Worm (Caenorhabditis elegans): ENCODE data around the gene gad-3.

Gene gad-3

ce11 chrV:9122004-9122403 is 50.8 kb downstream of the gad-3 start, which contains the start of gene F21C10.13:
Gene F21C10.13, plus strand, starts transcription at chrV:9122304.
- TF ChIP-seq lin-35 (GFP tag; optimal IDR thresholded peaks at IDR 0.05) = no peak
- TF ChIP-seq B0019.2 (GFP tag; conservative IDR thresholded peaks at IDR 0.05) = no peak
- no peak for TF ChIP-seq zfh-2 (GFP tag; conservative IDR thresholded peaks at IDR 0.05)
- TF ChIP-seq F39B2.1 (GFP tag; IDR thresholded peaks at IDR 0.05) = no peak
- no peak for TF ChIP-seq snpc-1.3 (tag; optimal IDR thresholded peaks at IDR 0.05; ENCODE audit: insufficient read depth)
- TF ChIP-seq F52B5.7 (tag; optimal IDR thresholded peaks at IDR 0.05) = no peak
- TF ChIP-seq attf-5 (GFP tag; optimal IDR thresholded peaks at IDR 0.05) = no peak
- no peak for TF ChIP-seq let-526 (GFP tag; IDR thresholded peaks at IDR 0.05)
- no peak for TF ChIP-seq ztf-28 (GFP tag; IDR thresholded peaks at IDR 0.05)
- no peak for TF ChIP-seq F57A8.1 (GFP tag; optimal IDR thresholded peaks at IDR 0.05)
- no peak for TF ChIP-seq atf-7 (tag; optimal IDR thresholded peaks at IDR 0.05)
- TF ChIP-seq ceh-91 (GFP tag; IDR thresholded peaks at IDR 0.05) = no peak
- TF ChIP-seq let-607 (tag; optimal IDR thresholded peaks at IDR 0.05) = no peak
- no peak for TF ChIP-seq egl-18 (GFP tag; IDR thresholded peaks at IDR 0.05)
- TF ChIP-seq F33H1.4 (GFP tag; IDR thresholded peaks at IDR 0.05) = no peak
- no peak for TF ChIP-seq madf-6 (GFP tag; IDR thresholded peaks at IDR 0.05)
- no peak for TF ChIP-seq lin-40 (tag; optimal IDR thresholded peaks at IDR 0.05)

All from whole organism, young adult.